Fruit fly (Drosophila melanogaster): ENCODE data around the gene Rsph9.

Rsph9 gene

dm6 chr2L:17429788-17430587 lies 17.6 kb upstream of the Rsph9 start (continued):
- peak; percentile 96 for TF ChIP-seq so (GFP tag; IDR thresholded peaks at IDR 0.05)
- peak; percentile 96 for TF ChIP-seq org-1 (GFP tag; optimal IDR thresholded peaks at IDR 0.05)
- TF ChIP-seq zf30C (GFP tag; optimal IDR thresholded peaks at IDR 0.05): peak; percentile 53
- TF ChIP-seq CG7987 (GFP tag; optimal IDR thresholded peaks at IDR 0.05): peak; percentile 85
- TF ChIP-seq CG3838 (GFP tag; optimal IDR thresholded peaks at IDR 0.05): peak; percentile 47
- peak; percentile 72 for TF ChIP-seq Rx (GFP tag; IDR thresholded peaks at IDR 0.05)
- peak; percentile 88 for TF ChIP-seq CG30020 (tag; optimal IDR thresholded peaks at IDR 0.05)
- peak; percentile 98 for TF ChIP-seq CG7556 (GFP tag; optimal IDR thresholded peaks at IDR 0.05)
- TF ChIP-seq Hey (tag; optimal IDR thresholded peaks at IDR 0.05): peak; percentile 25
- no peak for TF ChIP-seq cad (GFP tag; optimal IDR thresholded peaks at IDR 0.05)
- TF ChIP-seq fu2 (GFP tag; optimal IDR thresholded peaks at IDR 0.05): peak; percentile 38
- TF ChIP-seq cwo (GFP tag; optimal IDR thresholded peaks at IDR 0.05): peak; percentile 94
- TF ChIP-seq CG9876 (GFP tag; optimal IDR thresholded peaks at IDR 0.05): no peak
- TF ChIP-seq ken (GFP tag; IDR thresholded peaks at IDR 0.05): peak; percentile 52; the same call in 2 of the 3 replicates
- TF ChIP-seq CG17829 (tag; optimal IDR thresholded peaks at IDR 0.05): peak; percentile 98
- TF ChIP-seq CG10654 (GFP tag; optimal IDR thresholded peaks at IDR 0.05): peak; percentile 95
- peak; percentile 87 for TF ChIP-seq gsb (GFP tag; IDR thresholded peaks at IDR 0.05)
- peak; percentile 71 for TF ChIP-seq dimm (GFP tag; IDR thresholded peaks at IDR 0.05)
- TF ChIP-seq Ets65A (GFP tag): peak; percentile 91
- no peak for TF ChIP-seq Elba2 (GFP tag; optimal IDR thresholded peaks at IDR 0.05)
- peak; percentile 52 for TF ChIP-seq sd (tag; optimal IDR thresholded peaks at IDR 0.05)
- peak; percentile 91 for TF ChIP-seq CG1529 (GFP tag; optimal IDR thresholded peaks at IDR 0.05)
- peak; percentile 93 for TF ChIP-seq CG6813 (GFP tag; optimal IDR thresholded peaks at IDR 0.05)
- TF ChIP-seq CG31388 (GFP tag; optimal IDR thresholded peaks at IDR 0.05): peak; percentile 3
- TF ChIP-seq CG6689 (GFP tag; IDR thresholded peaks at IDR 0.05): peak; percentile 97
- peak; percentile 60; the same call in 2 of the 3 replicates for TF ChIP-seq Dbx (GFP tag; IDR thresholded peaks at IDR 0.05)
- peak; percentile 26 for TF ChIP-seq Bdp1 (GFP tag; optimal IDR thresholded peaks at IDR 0.05)
- no peak for TF ChIP-seq Lpt (GFP tag; optimal IDR thresholded peaks at IDR 0.05)
- peak; percentile 67 for TF ChIP-seq bab2 (GFP tag; optimal IDR thresholded peaks at IDR 0.05)
- TF ChIP-seq CG9932 (GFP tag; IDR thresholded peaks at IDR 0.05): peak; percentile 75
- TF ChIP-seq vvl (GFP tag; IDR thresholded peaks at IDR 0.05): peak; percentile 81
- TF ChIP-seq luna (GFP tag; optimal IDR thresholded peaks at IDR 0.05): no peak
- no peak for TF ChIP-seq CG7963 (GFP tag; IDR thresholded peaks at IDR 0.05; ENCODE audit: partially characterized antibody)
- TF ChIP-seq CG15269 (tag; optimal IDR thresholded peaks at IDR 0.05): peak; percentile 80
- no peak for TF ChIP-seq dan (GFP tag; IDR thresholded peaks at IDR 0.05)
- peak; percentile 79 for TF ChIP-seq CG16815 (GFP tag; optimal IDR thresholded peaks at IDR 0.05)
- TF ChIP-seq Dref (GFP tag; IDR thresholded peaks at IDR 0.05): no peak
- peak; percentile 76 for TF ChIP-seq E2f2 (GFP tag; IDR thresholded peaks at IDR 0.05)
- peak; percentile 81 for TF ChIP-seq CG33557 (GFP tag; optimal IDR thresholded peaks at IDR 0.05)
- peak; percentile 74 for TF ChIP-seq CG15696 (tag; optimal IDR thresholded peaks at IDR 0.05)
- peak; percentile 95 for TF ChIP-seq kah (GFP tag; optimal IDR thresholded peaks at IDR 0.05)
- peak; percentile 80 for TF ChIP-seq CG17802 (tag; optimal IDR thresholded peaks at IDR 0.05)
- TF ChIP-seq sc (optimal IDR thresholded peaks at IDR 0.05): no peak
- TF ChIP-seq sc (GFP tag; optimal IDR thresholded peaks at IDR 0.05): peak; percentile 92
- peak; percentile 85 for TF ChIP-seq CG6654 (GFP tag; optimal IDR thresholded peaks at IDR 0.05)
- TF ChIP-seq CG11560 (tag; IDR thresholded peaks at IDR 0.05): peak; percentile 78; the same call in 2 of the 3 replicates
- TF ChIP-seq CG18599 (GFP tag; optimal IDR thresholded peaks at IDR 0.05): peak; percentile 95
- TF ChIP-seq CG10431 (GFP tag; optimal IDR thresholded peaks at IDR 0.05): peak; percentile 66
- 0 out of 3 replicates have a peak, but pooled peaks have one; percentile 36 for TF ChIP-seq z (GFP tag; IDR thresholded peaks at IDR 0.05)
- TF ChIP-seq her (GFP tag; optimal IDR thresholded peaks at IDR 0.05): no peak
